Fruit fly (Drosophila melanogaster) whole organism, embryonic: Measurements from ENCODE around the gene CG13947.

Source experiments
- Abd-B ChIP-seq: fragments of 200-800 bp; sonication (Bioruptor generic); optimal IDR thresholded peaks from 2 replicates; lab custom pipeline; 2018; ENCODE audit warnings: missing biosample characterization, mild to moderate bottlenecking, missing genetic modification characterization, moderate library complexity
- B-H1 ChIP-seq: fragments of 200-800 bp; sonication (Bioruptor generic); IDR thresholded peaks from 3 replicates; pipeline ENCODE4 v1.3.6; 2022; ENCODE audit warnings: missing biosample characterization, missing genetic modification characterization
- CG10462 ChIP-seq: fragments of 200-800 bp; sonication (Bioruptor generic); optimal IDR thresholded peaks from 2 replicates; lab custom pipeline; 2016; ENCODE audit warnings: missing biosample characterization, missing genetic modification characterization
- CG12155 ChIP-seq: fragments of 200-800 bp; sonication (Bioruptor generic); optimal IDR thresholded peaks from 3 replicates; lab custom pipeline; 2016; ENCODE audit warnings: missing biosample characterization, missing genetic modification characterization
- CG12219 ChIP-seq: fragments of 200-800 bp; sonication (Bioruptor generic); optimal IDR thresholded peaks from 3 replicates; lab custom pipeline; 2018; ENCODE audit warnings: missing biosample characterization, mild to moderate bottlenecking, missing genetic modification characterization
- CG14860 ChIP-seq: fragments of 200-800 bp; sonication (Bioruptor generic); IDR thresholded peaks from 3 replicates; pipeline ENCODE4 v1.3.6; 2022; ENCODE audit warnings: missing biosample characterization, missing genetic modification characterization; ENCODE audit not compliant: partially characterized antibody
- CG15269 ChIP-seq: fragments of 200-800 bp; sonication (Bioruptor generic); optimal IDR thresholded peaks from 2 replicates; lab custom pipeline; 2018; ENCODE audit warnings: missing biosample characterization, mild to moderate bottlenecking, missing genetic modification characterization, moderate library complexity
- CG15601 ChIP-seq: fragments of 200-800 bp; sonication (Bioruptor generic); optimal IDR thresholded peaks from 3 replicates; lab custom pipeline; 2019; ENCODE audit warnings: missing biosample characterization, mild to moderate bottlenecking, missing genetic modification characterization, moderate library complexity
- CG17328 ChIP-seq: fragments of 200-800 bp; sonication (Bioruptor generic); IDR thresholded peaks from 2 replicates; pipeline ENCODE4 v1.3.6; 2022; ENCODE audit warnings: missing biosample characterization, missing genetic modification characterization
- CG17385 ChIP-seq: fragments of 200-800 bp; sonication (Bioruptor generic); optimal IDR thresholded peaks from 3 replicates; lab custom pipeline; 2018; ENCODE audit warnings: missing biosample characterization, mild to moderate bottlenecking, missing genetic modification characterization
- CG1792 ChIP-seq: fragments of 200-800 bp; sonication (Bioruptor generic); optimal IDR thresholded peaks from 2 replicates; lab custom pipeline; 2016; ENCODE audit warnings: missing biosample characterization, missing genetic modification characterization
- CG18011 ChIP-seq: fragments of 200-800 bp; sonication (Bioruptor generic); optimal IDR thresholded peaks from 2 replicates; lab custom pipeline; 2017; ENCODE audit warnings: missing biosample characterization, missing genetic modification characterization, mild to moderate bottlenecking, moderate library complexity, missing genotype
- CG2116 ChIP-seq: fragments of 200-800 bp; sonication (Bioruptor generic); optimal IDR thresholded peaks from 3 replicates; lab custom pipeline; 2018; ENCODE audit warnings: missing biosample characterization, mild to moderate bottlenecking, missing genetic modification characterization
- CG2199 ChIP-seq: fragments of 200-800 bp; sonication (Bioruptor generic); IDR thresholded peaks from 3 replicates; pipeline ENCODE4 v1.3.6; 2022; ENCODE audit warnings: missing biosample characterization, missing genetic modification characterization
- CG2678 ChIP-seq: fragments of 200-800 bp; sonication (Bioruptor generic); optimal IDR thresholded peaks from 3 replicates; lab custom pipeline; 2019; ENCODE audit warnings: missing biosample characterization, mild to moderate bottlenecking, missing genetic modification characterization, moderate library complexity
- CG30403 ChIP-seq: fragments of 200-800 bp; sonication (Bioruptor generic); optimal IDR thresholded peaks from 3 replicates; lab custom pipeline; 2016; ENCODE audit warnings: missing biosample characterization, missing genetic modification characterization
- CG33557 ChIP-seq: fragments of 200-800 bp; sonication (Bioruptor generic); optimal IDR thresholded peaks from 2 replicates; lab custom pipeline; 2019; ENCODE audit warnings: missing biosample characterization, mild to moderate bottlenecking, missing genetic modification characterization, moderate library complexity
- CG4328 ChIP-seq: fragments of 200-800 bp; sonication (Bioruptor generic); optimal IDR thresholded peaks from 3 replicates; lab custom pipeline; 2017; ENCODE audit warnings: missing biosample characterization, missing genetic modification reagents, missing genetic modification characterization
- CG4404 ChIP-seq: fragments of 200-800 bp; sonication (Bioruptor generic); IDR thresholded peaks from 2 replicates; pipeline ENCODE4 v1.3.6; 2022; ENCODE audit warnings: missing biosample characterization, missing genetic modification characterization
- CG4424 ChIP-seq: fragments of 200-800 bp; sonication (Bioruptor generic); optimal IDR thresholded peaks from 3 replicates; lab custom pipeline; 2016; ENCODE audit warnings: missing biosample characterization, missing genetic modification characterization
- CG6254 ChIP-seq: fragments of 200-800 bp; sonication (Bioruptor generic); optimal IDR thresholded peaks from 3 replicates; lab custom pipeline; 2017; ENCODE audit warnings: mild to moderate bottlenecking, missing biosample characterization, missing genetic modification reagents, missing genetic modification characterization
- Dek ChIP-seq: fragments of 200-800 bp; sonication (Bioruptor generic); optimal IDR thresholded peaks from 3 replicates; lab custom pipeline; 2019; ENCODE audit warnings: missing biosample characterization, mild to moderate bottlenecking, missing genetic modification characterization, moderate library complexity
- Drgx ChIP-seq: fragments of 200-800 bp; sonication (Bioruptor generic); IDR thresholded peaks from 2 replicates; pipeline ENCODE4 v1.3.6; 2022; ENCODE audit warnings: missing biosample characterization, missing genetic modification characterization
- MBD-R2 ChIP-seq: fragments of 200-800 bp; sonication (Bioruptor generic); IDR thresholded peaks from 2 replicates; pipeline ENCODE4 v1.3.6; 2022; ENCODE audit warnings: missing biosample characterization, missing genetic modification characterization
- NC2β ChIP-seq: fragments of 200-800 bp; sonication (Bioruptor generic); optimal IDR thresholded peaks from 2 replicates; lab custom pipeline; 2016; ENCODE audit warnings: missing biosample characterization, missing genetic modification characterization
- NK7.1 ChIP-seq: fragments of 200-800 bp; sonication (Bioruptor generic); optimal IDR thresholded peaks from 3 replicates; lab custom pipeline; 2016; ENCODE audit warnings: missing biosample characterization, missing genetic modification characterization
- Side ChIP-seq: fragments of 200-800 bp; sonication (Bioruptor generic); optimal IDR thresholded peaks from 2 replicates; lab custom pipeline; 2016; ENCODE audit warnings: missing biosample characterization, missing genetic modification characterization
- Sox100B ChIP-seq: fragments of 200-800 bp; sonication (Bioruptor generic); optimal IDR thresholded peaks from 3 replicates; lab custom pipeline; 2018; ENCODE audit warnings: missing biosample characterization, mild to moderate bottlenecking, missing genetic modification characterization
- amos ChIP-seq: fragments of 200-800 bp; sonication (Bioruptor generic); IDR thresholded peaks from 2 replicates; pipeline ENCODE4 v1.3.6; 2022; ENCODE audit warnings: missing biosample characterization, missing genetic modification characterization; ENCODE audit not compliant: partially characterized antibody
- bowl ChIP-seq: fragments of 200-800 bp; sonication (Bioruptor generic); IDR thresholded peaks from 2 replicates; pipeline ENCODE4 v1.3.6; 2022; ENCODE audit warnings: missing biosample characterization, missing genetic modification characterization
- chif ChIP-seq, 2 experiments: fragments of 200-800 bp; sonication (Bioruptor generic); optimal IDR thresholded peaks; 3 replicates each; lab custom pipeline; 2016; ENCODE audit warnings: missing biosample characterization in 2 of 2, missing genetic modification characterization in 2 of 2
- dysf ChIP-seq: fragments of 200-800 bp; sonication (Bioruptor generic); IDR thresholded peaks from 3 replicates; pipeline ENCODE4 v1.3.6; 2022; ENCODE audit warnings: missing biosample characterization, missing genetic modification characterization
- eyg ChIP-seq: fragments of 200-800 bp; sonication (Bioruptor generic); optimal IDR thresholded peaks from 3 replicates; lab custom pipeline; 2016; ENCODE audit warnings: missing biosample characterization, missing genetic modification characterization
- fd64A ChIP-seq: fragments of 200-800 bp; sonication (Bioruptor generic); optimal IDR thresholded peaks from 3 replicates; lab custom pipeline; 2018; ENCODE audit warnings: missing biosample characterization, mild to moderate bottlenecking, missing genetic modification characterization
- gce ChIP-seq: fragments of 200-800 bp; sonication (Bioruptor generic); IDR thresholded peaks from 3 replicates; pipeline ENCODE4 v1.3.6; 2022; ENCODE audit warnings: missing biosample characterization, missing genetic modification characterization
- grn ChIP-seq: fragments of 200-800 bp; sonication (Bioruptor generic); optimal IDR thresholded peaks from 3 replicates; lab custom pipeline; 2017; ENCODE audit warnings: missing biosample characterization, missing genetic modification characterization
- gro ChIP-seq: fragments of 200-800 bp; sonication (Bioruptor generic); optimal IDR thresholded peaks from 2 replicates; lab custom pipeline; 2016; ENCODE audit warnings: missing biosample characterization, missing genetic modification characterization
- hbn ChIP-seq: fragments of 200-800 bp; sonication (Bioruptor generic); IDR thresholded peaks from 2 replicates; pipeline ENCODE4 v1.3.6; 2022; ENCODE audit warnings: missing biosample characterization, missing genetic modification characterization; ENCODE audit not compliant: partially characterized antibody
- kni ChIP-seq: fragments of 200-800 bp; sonication (Bioruptor generic); optimal IDR thresholded peaks from 3 replicates; lab custom pipeline; 2017; ENCODE audit warnings: mild to moderate bottlenecking, missing biosample characterization, missing genetic modification reagents, missing genetic modification characterization
- lilli ChIP-seq: fragments of 200-800 bp; sonication (Bioruptor generic); optimal IDR thresholded peaks from 3 replicates; lab custom pipeline; 2016; ENCODE audit warnings: missing biosample characterization, missing genetic modification characterization
- otp ChIP-seq: fragments of 200-800 bp; sonication (Bioruptor generic); IDR thresholded peaks from 3 replicates; pipeline ENCODE4, ENCODE4 v1.3.6; 2022; ENCODE audit warnings: missing biosample characterization, missing genetic modification characterization
- peb ChIP-seq: fragments of 200-800 bp; sonication (Bioruptor generic); IDR thresholded peaks from 2 replicates; pipeline ENCODE4 v1.3.6; 2022; ENCODE audit warnings: missing biosample characterization, missing genetic modification characterization
- phol ChIP-seq: fragments of 200-800 bp; sonication (Bioruptor generic); optimal IDR thresholded peaks from 3 replicates; lab custom pipeline; 2018; ENCODE audit warnings: missing biosample characterization, mild to moderate bottlenecking, missing genetic modification characterization, moderate library complexity
- pnt ChIP-seq: fragments of 200-800 bp; sonication (Bioruptor generic); optimal IDR thresholded peaks from 3 replicates; lab custom pipeline; 2016; ENCODE audit warnings: missing biosample characterization, missing genetic modification characterization
- pros ChIP-seq: fragments of 200-800 bp; sonication (Bioruptor generic); optimal IDR thresholded peaks from 3 replicates; lab custom pipeline; 2019; ENCODE audit warnings: missing biosample characterization, mild to moderate bottlenecking, missing genetic modification characterization, moderate library complexity
- row ChIP-seq: fragments of 200-800 bp; sonication (Bioruptor generic); IDR thresholded peaks from 3 replicates; pipeline ENCODE4 v1.3.6; 2022; ENCODE audit warnings: missing biosample characterization, missing genetic modification characterization
- salm ChIP-seq: fragments of 200-800 bp; sonication (Bioruptor generic); optimal IDR thresholded peaks from 2 replicates; lab custom pipeline; 2018; ENCODE audit warnings: missing biosample characterization, mild to moderate bottlenecking, missing genetic modification characterization
- stc ChIP-seq: fragments of 200-800 bp; sonication (Bioruptor generic); IDR thresholded peaks from 2 replicates; pipeline ENCODE4 v1.3.6; 2022; ENCODE audit warnings: missing biosample characterization, missing genetic modification characterization
- tap ChIP-seq: fragments of 200-800 bp; optimal IDR thresholded peaks from 3 replicates; lab custom pipeline; 2019; ENCODE audit warnings: missing biosample characterization, mild to moderate bottlenecking, missing genetic modification characterization, moderate library complexity
- tgo ChIP-seq: fragments of 200-800 bp; sonication (Bioruptor generic); IDR thresholded peaks from 3 replicates; pipeline ENCODE4 v1.3.6; 2022; ENCODE audit warnings: missing biosample characterization, missing genetic modification characterization

The CG13947 gene

DNA sequence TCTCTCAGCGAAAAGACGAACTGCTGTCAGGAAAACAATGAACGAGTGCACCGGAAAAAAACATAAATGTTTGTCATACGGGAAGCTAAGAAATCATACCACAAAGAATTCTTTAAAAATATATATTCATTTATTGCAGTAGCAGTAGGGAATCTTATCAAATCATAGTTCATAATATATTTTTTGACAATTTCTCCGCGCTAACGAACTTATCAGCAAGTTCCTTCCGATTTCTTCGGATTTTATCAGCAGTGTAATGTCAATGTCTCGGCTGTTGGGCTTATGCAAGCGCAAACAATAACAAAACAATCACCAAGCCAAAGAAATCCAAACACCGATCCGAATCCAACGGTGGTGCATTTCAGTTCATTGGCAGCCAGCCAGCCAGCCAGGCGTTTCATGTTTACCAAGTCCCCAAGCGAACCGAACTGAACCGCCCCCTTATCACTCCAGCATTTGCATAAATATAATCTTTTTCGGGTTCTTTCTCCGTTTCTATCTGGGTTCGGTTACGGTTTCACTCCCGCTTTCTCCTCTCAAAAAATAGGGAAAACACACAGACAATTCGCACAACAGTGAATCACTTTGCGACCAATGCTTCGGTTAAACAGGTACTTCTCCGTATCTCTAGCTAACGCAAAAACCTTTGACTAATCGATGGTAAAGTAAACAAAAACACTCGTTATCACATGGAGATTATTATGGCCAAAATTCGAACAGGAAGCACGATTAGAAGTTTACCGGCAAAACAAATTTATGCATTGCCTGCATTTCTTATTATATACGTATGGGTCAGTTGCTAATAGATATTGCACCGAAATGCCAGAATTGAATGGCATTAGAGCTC lies 48.8 kb downstream of the CG13947 start (continued):
- TF ChIP-seq NK7.1 (GFP tag; lab: Kevin White, UChicago) = no peak
- TF ChIP-seq Drgx (GFP tag; lab: Robert Waterston, UW) = no peak
- no peak for TF ChIP-seq Dek
- no peak for TF ChIP-seq stc
- TF ChIP-seq CG17328 = peak; percentile 61
- TF ChIP-seq gro (GFP tag; lab: Kevin White, UChicago) = no peak
- TF ChIP-seq CG4404 (GFP tag; lab: Robert Waterston, UW) = no peak
- TF ChIP-seq tgo (GFP tag; lab: Robert Waterston, UW) = no peak
- peak; percentile 17 for TF ChIP-seq pros (GFP tag; lab: Kevin White, UChicago)
- no peak for TF ChIP-seq lilli (GFP tag; lab: Kevin White, UChicago)
- no peak for TF ChIP-seq peb (GFP tag; lab: Robert Waterston, UW)
- peak; percentile 31; the same call in 1 of the 3 replicates for TF ChIP-seq CG2199 (GFP tag; lab: Robert Waterston, UW)
- no peak for TF ChIP-seq amos (GFP tag; lab: Robert Waterston, UW)
- TF ChIP-seq NC2β (GFP tag; lab: Kevin White, UChicago) = peak; percentile 45
- TF ChIP-seq hbn (GFP tag; lab: Robert Waterston, UW) = no peak
- peak; percentile 44 for TF ChIP-seq tap (tag; lab: Kevin White, UChicago)
- no peak for TF ChIP-seq eyg
- TF ChIP-seq Side (GFP tag; lab: Kevin White, UChicago) = no peak
- TF ChIP-seq CG18011 (GFP tag; lab: Kevin White, UChicago) = no peak
- TF ChIP-seq MBD-R2 (GFP tag; lab: Robert Waterston, UW) = no peak
- TF ChIP-seq pnt = no peak
- TF ChIP-seq Abd-B = no peak
- TF ChIP-seq CG33557 (GFP tag; lab: Kevin White, UChicago) = peak; percentile 55
- TF ChIP-seq CG10462 (GFP tag; lab: Kevin White, UChicago) = peak; percentile 32
- TF ChIP-seq CG4328 (GFP tag; lab: Kevin White, UChicago) = peak; percentile 5
- TF ChIP-seq CG12219 = no peak
- TF ChIP-seq CG15269 (tag; lab: Kevin White, UChicago) = peak; percentile 39
- TF ChIP-seq grn (GFP tag; lab: Kevin White, UChicago) = no peak
- TF ChIP-seq CG4424 (GFP tag; lab: Kevin White, UChicago) = peak; percentile 30
- TF ChIP-seq Sox100B (GFP tag; lab: Kevin White, UChicago) = peak; percentile 65
- peak; percentile 64; the same call in 2 of the 3 replicates for TF ChIP-seq row (GFP tag; lab: Robert Waterston, UW)
- TF ChIP-seq otp (GFP tag; lab: Robert Waterston, UW) = no peak
- no peak for TF ChIP-seq CG6254 (GFP tag; lab: Kevin White, UChicago)
- no peak for TF ChIP-seq dysf (GFP tag; lab: Robert Waterston, UW)
- TF ChIP-seq gce (GFP tag; lab: Robert Waterston, UW) = no peak
- peak; percentile 44 for TF ChIP-seq salm
- peak; percentile 48 for TF ChIP-seq CG17385
- TF ChIP-seq phol (tag; lab: Kevin White, UChicago) = peak; percentile 52
- TF ChIP-seq B-H1 = no peak
- TF ChIP-seq CG1792 = no peak
- TF ChIP-seq CG2116 (GFP tag; lab: Kevin White, UChicago) = peak; percentile 0
- peak; percentile 15 for TF ChIP-seq kni (GFP tag; lab: Kevin White, UChicago)
- TF ChIP-seq CG14860 (GFP tag; lab: Robert Waterston, UW) = no peak
- TF ChIP-seq CG15601 (tag; lab: Kevin White, UChicago) = peak; percentile 27
- peak; percentile 7 to 34 for TF ChIP-seq chif (GFP tag; optimal IDR thresholded peaks at IDR 0.05; lab: Kevin White, UChicago)
- TF ChIP-seq bowl = no peak
- TF ChIP-seq CG2678 (tag; lab: Kevin White, UChicago) = peak; percentile 47
- TF ChIP-seq CG30403 (GFP tag; lab: Kevin White, UChicago) = peak; percentile 63
- no peak for TF ChIP-seq CG12155 (GFP tag; lab: Kevin White, UChicago)
- peak; percentile 48 for TF ChIP-seq fd64A (GFP tag; lab: Kevin White, UChicago)
